Worm (Caenorhabditis elegans): Measurements from ENCODE around the gene cyp-44A1.
A peak's percentile ranks its signal among the peaks of the same experiment; 100 is the strongest.

The cyp-44A1 gene

ce11 chrII:5544145-5544515, 40.3 kb downstream of the cyp-44A1 start:
- TF ChIP-seq nhr-2 (tag; optimal IDR thresholded peaks at IDR 0.05), result peak; percentile 23
- no peak for TF ChIP-seq M03D4.4 (tag; optimal IDR thresholded peaks at IDR 0.05)

ce11 chrII:5544764-5545163, 40.9 kb downstream of the cyp-44A1 start, which contains the start of gene ins-13:
Gene ins-13, minus strand, starts transcription at chrII:5544864.
- TF ChIP-seq cnd-1 (tag; optimal IDR thresholded peaks at IDR 0.05) (no peak), flh-1 (GFP tag; optimal IDR thresholded peaks at IDR 0.05) (no peak)

- TF ChIP-seq nhr-2 (tag; optimal IDR thresholded peaks at IDR 0.05) (no peak), ces-1 (GFP tag; optimal IDR thresholded peaks at IDR 0.05) (no peak), mep-1 (tag; optimal IDR thresholded peaks at IDR 0.05) (no peak), snpc-4 (tag; optimal IDR thresholded peaks at IDR 0.05) (no peak), nhr-237 (tag; optimal IDR thresholded peaks at IDR 0.05) (no peak), sptf-1 (tag; optimal IDR thresholded peaks at IDR 0.05) (no peak), nhr-76 (tag; optimal IDR thresholded peaks at IDR 0.05) (no peak), sem-2 (GFP tag; optimal IDR thresholded peaks at IDR 0.05) (no peak)
Measured at ce11 chrII:5547442-5547894, 43.6 kb downstream of the cyp-44A1 start, which contains the start of gene acdh-2. Gene acdh-2, minus strand, starts transcription at chrII:5547492.

ce11 chrII:5549746-5550145, 45.9 kb downstream of the cyp-44A1 start, which contains the start of gene C17C3.6:
Gene C17C3.6, plus strand, starts transcription at chrII:5550046.
- TF ChIP-seq tbx-8 (GFP tag; optimal IDR thresholded peaks at IDR 0.05) (no peak), lsy-2 (tag; optimal IDR thresholded peaks at IDR 0.05) (no peak), ces-1 (GFP tag; optimal IDR thresholded peaks at IDR 0.05) (no peak), mab-5 (tag; optimal IDR thresholded peaks at IDR 0.05) (no peak), nhr-76 (tag; optimal IDR thresholded peaks at IDR 0.05) (no peak), nhr-12 (tag; optimal IDR thresholded peaks at IDR 0.05) (no peak), M03D4.4 (tag; optimal IDR thresholded peaks at IDR 0.05) (no peak), drap-1 (GFP tag; optimal IDR thresholded peaks at IDR 0.05) (no peak), lin-32 (GFP tag; optimal IDR thresholded peaks at IDR 0.05) (no peak), unc-62 (GFP tag; optimal IDR thresholded peaks at IDR 0.05) (no peak), cnd-1 (tag; optimal IDR thresholded peaks at IDR 0.05) (no peak), nhr-28 (tag; optimal IDR thresholded peaks at IDR 0.05) (no peak), elt-3 (tag; optimal IDR thresholded peaks at IDR 0.05) (no peak), bed-3 (GFP tag; optimal IDR thresholded peaks at IDR 0.05) (no peak)

ce11 chrII:5551517-5551916, 47.7 kb downstream of the cyp-44A1 start, which contains the start of gene C17C3.5:
Gene C17C3.5, plus strand, starts transcription at chrII:5551817.
- no peak for TF ChIP-seq sptf-1 (tag; optimal IDR thresholded peaks at IDR 0.05)
- no peak for TF ChIP-seq ceh-43 (GFP tag; optimal IDR thresholded peaks at IDR 0.05)
- no peak for TF ChIP-seq bed-3 (GFP tag; optimal IDR thresholded peaks at IDR 0.05)
- TF ChIP-seq elt-1 (tag; optimal IDR thresholded peaks at IDR 0.05; ENCODE audit: borderline replicate concordance, insufficient read depth), result no peak
- TF ChIP-seq mls-2 (tag; optimal IDR thresholded peaks at IDR 0.05), result no peak
- no peak for TF ChIP-seq unc-120 (tag; optimal IDR thresholded peaks at IDR 0.05; ENCODE audit: poor library complexity, severe bottlenecking)
- no peak for TF ChIP-seq zip-8 (tag; optimal IDR thresholded peaks at IDR 0.05)
- no peak for TF ChIP-seq nhr-28 (tag; optimal IDR thresholded peaks at IDR 0.05)
- no peak for TF ChIP-seq snpc-4 (tag; optimal IDR thresholded peaks at IDR 0.05)
- no peak for TF ChIP-seq unc-39 (tag; optimal IDR thresholded peaks at IDR 0.05)
- no peak for TF ChIP-seq flh-1 (GFP tag; optimal IDR thresholded peaks at IDR 0.05)
- TF ChIP-seq nhr-12 (tag; optimal IDR thresholded peaks at IDR 0.05), result no peak
- TF ChIP-seq ham-2 (GFP tag; optimal IDR thresholded peaks at IDR 0.05), result no peak
- TF ChIP-seq ceh-83 (GFP tag; optimal IDR thresholded peaks at IDR 0.05), result no peak
- no peak for TF ChIP-seq tbx-8 (GFP tag; optimal IDR thresholded peaks at IDR 0.05)
- no peak for TF ChIP-seq elt-3 (tag; optimal IDR thresholded peaks at IDR 0.05)
- TF ChIP-seq ztf-11 (tag; optimal IDR thresholded peaks at IDR 0.05), result no peak

ce11 chrII:5553531-5553930, 49.7 kb downstream of the cyp-44A1 start:
- TF ChIP-seq lin-32 (GFP tag; optimal IDR thresholded peaks at IDR 0.05) (no peak), nhr-237 (tag; optimal IDR thresholded peaks at IDR 0.05) (no peak), ztf-11 (tag; optimal IDR thresholded peaks at IDR 0.05) (no peak), elt-1 (tag; optimal IDR thresholded peaks at IDR 0.05; ENCODE audit: borderline replicate concordance, insufficient read depth) (no peak)

Measured in whole organism, mixed stage, embryonic.